Worm (Caenorhabditis elegans) whole organism, L1 larva: ENCODE measurements around the gene W09G12.6.

ENCODE experiments used
- ces-1 ChIP-seq: fragments of 150-350 bp; optimal IDR thresholded peaks from 2 replicates; lab custom pipeline; 2014; ENCODE audit warnings: missing biosample characterization, missing genetic modification reagents, missing genetic modification characterization
- efl-1 ChIP-seq, 4 experiments: fragments of 150-350 bp; optimal IDR thresholded peaks in 3 of 4; peaks in 1 of 4; 1 replicate in 1 of 4; 2 replicates in 3 of 4; lab custom pipeline; 2014; ENCODE audit warnings: missing biosample characterization in 2 of 4, missing genetic modification characterization in 2 of 4, missing genetic modification reagents in 2 of 4
- egl-27 ChIP-seq, 2 experiments: fragments of 150-350 bp in 1 of 2; sonication (generic microtip); optimal IDR thresholded peaks; 3 replicates each; lab custom pipeline; 2017 to 2018; ENCODE audit warnings: missing biosample characterization in 2 of 2, missing genetic modification characterization in 2 of 2, missing genetic modification reagents in 2 of 2
- hpl-2 ChIP-seq: fragments of 150-350 bp; optimal IDR thresholded peaks from 2 replicates; lab custom pipeline; 2014; ENCODE audit warnings: missing biosample characterization, missing genetic modification reagents, missing genetic modification characterization
- rnt-1 ChIP-seq: sonication (generic microtip); optimal IDR thresholded peaks from 2 replicates; lab custom pipeline; 2016; ENCODE audit warnings: mild to moderate bottlenecking, missing genetic modification characterization, moderate library complexity, missing compliant biosample characterization
- snpc-4 ChIP-seq: fragments of 150-350 bp; optimal IDR thresholded peaks from 2 replicates; lab custom pipeline; 2014; ENCODE audit warnings: missing biosample characterization, missing genetic modification characterization
- unc-62 ChIP-seq: fragments of 150-350 bp; optimal IDR thresholded peaks from 2 replicates; lab custom pipeline; 2014; ENCODE audit warnings: missing biosample characterization, missing genetic modification reagents, missing genetic modification characterization

DNA sequence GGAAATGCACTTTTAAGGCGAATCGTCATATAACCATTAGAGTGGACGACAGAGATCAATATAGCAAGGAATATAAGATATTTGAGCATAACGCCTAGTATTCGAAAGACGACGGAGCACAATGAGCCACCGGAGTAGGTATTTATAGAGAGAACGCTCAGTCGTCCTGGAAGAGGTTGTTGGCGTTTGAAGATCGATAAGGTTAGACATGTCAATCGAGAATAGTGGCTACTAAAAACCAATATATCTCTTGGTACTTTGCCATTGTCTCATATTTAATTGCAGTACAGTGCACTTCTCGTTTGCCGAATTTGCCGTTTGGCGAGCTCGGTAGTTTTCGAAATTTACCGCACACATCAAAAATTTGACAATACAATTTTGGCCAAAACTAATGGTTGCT is 23.7 kb upstream of the W09G12.6 start, which contains the start of gene dsl-1:
- no peak for TF ChIP-seq hpl-2
- TF ChIP-seq snpc-4 (tag; lab: Kevin White, UChicago), result no peak
- no peak for TF ChIP-seq unc-62 (GFP tag; lab: Kevin White, UChicago)
- no peak for TF ChIP-seq egl-27 (tag; optimal IDR thresholded peaks at IDR 0.05; lab: Kevin White, UChicago)
- no peak for TF ChIP-seq rnt-1 (tag; lab: Kevin White, UChicago)
- TF ChIP-seq efl-1 (optimal IDR thresholded peaks at IDR 0.05; lab: Kevin White, UChicago), result no peak
- TF ChIP-seq efl-1 (GFP tag; optimal IDR thresholded peaks at IDR 0.05 in 1 of 2; lab: Kevin White, UChicago), result no peak
- no peak for TF ChIP-seq ces-1 (GFP tag; lab: Kevin White, UChicago)
